Fruit fly (Drosophila melanogaster): ENCODE results near the gene Lon.

- TF ChIP-seq Blimp-1 (GFP tag; optimal IDR thresholded peaks at IDR 0.05) = no peak
- TF ChIP-seq net (GFP tag; optimal IDR thresholded peaks at IDR 0.05) = no peak
Observed at dm6 chr3L:19563014-19563413, 49.0 kb downstream of the Lon start.

All from whole organism, prepupa.